Worm (Caenorhabditis elegans): ENCODE results near the gene nspd-5.
"Not testable (repeated sequence)": the region's sequence is repeated elsewhere in the genome, so short reads cannot be mapped to it uniquely, and the experiment has no call there.

Gene nspd-5

ce11 chrII:4851594-4852106 lies 8.5 kb downstream of the nspd-5 start, which contains the start of gene dnj-9 (continued):
- TF ChIP-seq sdc-2 (tag; optimal IDR thresholded peaks at IDR 0.05) (peak; percentile 10), ceh-24 (tag; optimal IDR thresholded peaks at IDR 0.05) (no peak), ama-1 (optimal IDR thresholded peaks at IDR 0.05) (no peak), pat-9 (tag; optimal IDR thresholded peaks at IDR 0.05) (peak; percentile 37), gmeb-2 (tag; optimal IDR thresholded peaks at IDR 0.05) (peak; percentile 19), pha-4 (tag; optimal IDR thresholded peaks at IDR 0.05) (no peak), ceh-19 (GFP tag; optimal IDR thresholded peaks at IDR 0.05) (no peak), ceh-6 (GFP tag; optimal IDR thresholded peaks at IDR 0.05) (peak; percentile 43), K02D7.2 (tag; optimal IDR thresholded peaks at IDR 0.05) (no peak), ets-4 (tag; optimal IDR thresholded peaks at IDR 0.05) (peak; percentile 6), ceh-48 (tag; optimal IDR thresholded peaks at IDR 0.05) (peak; percentile 30), elt-4 (tag; optimal IDR thresholded peaks at IDR 0.05) (no peak), lin-11 (tag; optimal IDR thresholded peaks at IDR 0.05) (peak; percentile 57), pqm-1 (tag; optimal IDR thresholded peaks at IDR 0.05) (no peak), zip-5 (tag; optimal IDR thresholded peaks at IDR 0.05) (no peak), ttx-3 (tag; optimal IDR thresholded peaks at IDR 0.05) (peak; percentile 30), pag-3 (tag; optimal IDR thresholded peaks at IDR 0.05; ENCODE audit: borderline replicate concordance) (no peak), unc-3 (GFP tag; conservative IDR thresholded peaks at IDR 0.05) (0 out of 2 replicates have a peak, but pooled peaks have one; percentile 22), unc-3 (tag; optimal IDR thresholded peaks at IDR 0.05) (peak; percentile 27), hlh-30 (tag; optimal IDR thresholded peaks at IDR 0.05; ENCODE audit: insufficient read depth) (peak; percentile 64), Y22D7AL.16 (tag; optimal IDR thresholded peaks at IDR 0.05) (peak; percentile 33), ceh-34 (tag; optimal IDR thresholded peaks at IDR 0.05) (peak; percentile 83), hlh-8 (tag; optimal IDR thresholded peaks at IDR 0.05) (peak; percentile 11), ahr-1 (tag; optimal IDR thresholded peaks at IDR 0.05) (no peak)

DNA sequence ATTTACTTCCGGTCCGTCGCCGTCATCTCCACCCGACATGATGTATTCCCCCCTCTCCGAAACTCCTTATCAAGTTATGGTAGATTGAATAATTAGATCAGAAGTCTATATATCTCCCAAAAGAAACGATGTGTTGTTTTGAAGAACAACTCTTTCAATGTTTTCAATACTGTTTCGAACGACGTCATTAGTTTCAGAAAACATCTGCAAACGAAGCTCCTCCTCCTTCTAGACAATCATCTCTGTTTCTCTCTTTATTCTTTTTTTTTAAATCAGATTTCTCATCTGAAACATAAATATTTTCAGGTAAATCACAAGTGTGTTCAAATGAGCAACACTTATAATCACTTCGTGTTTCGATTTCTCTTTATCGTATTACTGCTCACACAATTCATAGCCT lies 10.3 kb downstream of the nspd-5 start, which contains the start of gene T23B7.3:
Gene T23B7.3, plus strand, starts transcription at position 301 of the 400 bp plus-strand sequence.
- TF ChIP-seq sdc-2 (tag; optimal IDR thresholded peaks at IDR 0.05) = no peak
- TF ChIP-seq C38D4.7 (GFP tag; optimal IDR thresholded peaks at IDR 0.05) = no peak
- no peak for TF ChIP-seq elt-2 (tag; optimal IDR thresholded peaks at IDR 0.05)
- TF ChIP-seq tbx-2 (tag; optimal IDR thresholded peaks at IDR 0.05) = no peak
- no peak for TF ChIP-seq unc-55 (GFP tag; optimal IDR thresholded peaks at IDR 0.05)

- not testable (repeated sequence) for TF ChIP-seq T23F11.4 (GFP tag; optimal IDR thresholded peaks at IDR 0.05); unc-86 (tag; optimal IDR thresholded peaks at IDR 0.05); ceh-19 (GFP tag; optimal IDR thresholded peaks at IDR 0.05)
Measured at ce11 chrII:4842143-4842658, 18.0 kb downstream of the nspd-5 start, which contains the start of the genes T23B7.2 and nspd-4. Gene T23B7.2, minus strand, starts transcription at chrII:4842243. Gene nspd-4, plus strand, starts transcription at chrII:4842608.

DNA sequence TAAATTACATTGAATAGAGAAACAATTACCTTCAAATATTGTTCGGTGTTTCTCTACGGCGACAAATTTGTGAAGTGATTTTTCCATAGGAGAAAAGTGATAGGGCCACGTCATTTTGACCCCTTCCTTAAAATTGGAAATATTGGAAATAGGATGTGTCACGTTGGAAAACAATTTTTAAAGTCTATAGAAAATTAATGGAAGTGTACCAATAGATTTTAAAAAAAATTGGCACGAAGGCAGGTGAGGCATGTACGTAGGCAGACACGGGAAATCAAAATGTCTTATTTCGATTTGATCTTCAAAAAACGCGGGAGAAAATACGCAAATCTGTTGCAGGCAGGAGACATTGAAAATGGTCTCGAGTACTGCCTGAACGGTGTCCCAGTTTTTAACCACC lies 22.5 kb downstream of the nspd-5 start, which contains the start of gene C33F10.12:
Gene C33F10.12, minus strand, starts transcription at position 101 of the 400 bp plus-strand sequence.
- no peak for TF ChIP-seq ets-4 (tag; optimal IDR thresholded peaks at IDR 0.05)
- no peak for TF ChIP-seq nhr-11 (tag; optimal IDR thresholded peaks at IDR 0.05)
- TF ChIP-seq unc-86 (tag; optimal IDR thresholded peaks at IDR 0.05) = no peak
- TF ChIP-seq nhr-232 (tag; optimal IDR thresholded peaks at IDR 0.05) = no peak
- no peak for TF ChIP-seq ceh-14 (tag; optimal IDR thresholded peaks at IDR 0.05)
- TF ChIP-seq ref-2 (tag; optimal IDR thresholded peaks at IDR 0.05) = no peak
- no peak for TF ChIP-seq fkh-6 (tag; optimal IDR thresholded peaks at IDR 0.05)

- no peak for TF ChIP-seq fkh-10 (GFP tag; optimal IDR thresholded peaks at IDR 0.05)
- no peak for TF ChIP-seq ref-2 (tag; optimal IDR thresholded peaks at IDR 0.05)
- TF ChIP-seq pag-3 (tag; optimal IDR thresholded peaks at IDR 0.05; ENCODE audit: borderline replicate concordance) = no peak
- TF ChIP-seq rnt-1 (tag; optimal IDR thresholded peaks at IDR 0.05) = no peak
- TF ChIP-seq sox-4 (tag; optimal IDR thresholded peaks at IDR 0.05) = no peak
- no peak for TF ChIP-seq tbx-7 (tag; optimal IDR thresholded peaks at IDR 0.05)
- TF ChIP-seq ceh-14 (tag; optimal IDR thresholded peaks at IDR 0.05) = no peak
- TF ChIP-seq unc-86 (tag; optimal IDR thresholded peaks at IDR 0.05) = no peak
- no peak for TF ChIP-seq dmd-4 (tag; optimal IDR thresholded peaks at IDR 0.05; ENCODE audit: borderline replicate concordance)
- no peak for TF ChIP-seq zip-5 (tag; optimal IDR thresholded peaks at IDR 0.05)
- no peak for TF ChIP-seq hlh-15 (tag; optimal IDR thresholded peaks at IDR 0.05)
- no peak for TF ChIP-seq hlh-30 (tag; optimal IDR thresholded peaks at IDR 0.05; ENCODE audit: insufficient read depth)
- no peak for TF ChIP-seq C38D4.7 (GFP tag; optimal IDR thresholded peaks at IDR 0.05)
- TF ChIP-seq ceh-22 (tag; optimal IDR thresholded peaks at IDR 0.05) = no peak
Measured at ce11 chrII:4834761-4835160, 25.4 kb downstream of the nspd-5 start, which contains the start of the genes C33F10.11 and C33F10.1. Gene C33F10.11, minus strand, starts transcription at chrII:4834861. Gene C33F10.1, plus strand, starts transcription at chrII:4835023.

Data from whole organism, late embryonic.